Worm (Caenorhabditis elegans): ENCODE measurements around the gene C16E9.1.
A peak's percentile ranks its signal among the peaks of the same experiment; 100 is the strongest.

The C16E9.1 gene

ce11 chrX:6920132-6920531 lies 19.9 kb upstream of the C16E9.1 start:
- TF ChIP-seq unc-62 (GFP tag; optimal IDR thresholded peaks at IDR 0.05 in 1 of 2) (peak in 1 of 2 experiments; percentile 66), unc-62 (tag; optimal IDR thresholded peaks at IDR 0.05) (no peak), zip-11 (GFP tag; IDR thresholded peaks at IDR 0.05) (no peak)

- TF ChIP-seq nhr-28 (tag; optimal IDR thresholded peaks at IDR 0.05) (peak; percentile 54), mxl-3 (GFP tag; optimal IDR thresholded peaks at IDR 0.05) (peak; percentile 20), daf-16 (GFP tag; optimal IDR thresholded peaks at IDR 0.05) (no peak), daf-16 (tag; optimal IDR thresholded peaks at IDR 0.05) (peak; percentile 24), pqm-1 (tag; optimal IDR thresholded peaks at IDR 0.05) (peak; percentile 75), hlh-30 (tag; optimal IDR thresholded peaks at IDR 0.05; ENCODE audit: insufficient read depth) (no peak), lin-39 (tag; optimal IDR thresholded peaks at IDR 0.05) (no peak), dve-1 (tag; optimal IDR thresholded peaks at IDR 0.05; ENCODE audit: insufficient read depth) (peak; percentile 5), saeg-2 (GFP tag; IDR thresholded peaks at IDR 0.05) (no peak), dmd-6 (GFP tag; IDR thresholded peaks at IDR 0.05) (peak; percentile 34; the same call in 1 of the 2 replicates), hlh-11 (tag; optimal IDR thresholded peaks at IDR 0.05) (peak; percentile 47), aha-1 (tag) (peak; percentile 76), nhr-76 (tag; optimal IDR thresholded peaks at IDR 0.05) (no peak)
Measured at ce11 chrX:6924461-6924860, 15.6 kb upstream of the C16E9.1 start, which contains the start of gene otpl-3. Gene otpl-3 (minus strand): TSS chrX:6924764.

ce11 chrX:6926952-6927351 lies 13.1 kb upstream of the C16E9.1 start:
- TF ChIP-seq unc-62 (GFP tag; optimal IDR thresholded peaks at IDR 0.05 in 1 of 2) (peak in 1 of 2 experiments; percentile 70), unc-62 (tag; optimal IDR thresholded peaks at IDR 0.05) (no peak), aha-1 (tag) (peak; percentile 81), hlh-11 (tag; optimal IDR thresholded peaks at IDR 0.05) (peak; percentile 31), daf-16 (GFP tag; optimal IDR thresholded peaks at IDR 0.05) (no peak), daf-16 (tag; optimal IDR thresholded peaks at IDR 0.05) (peak; percentile 92), ZK337.2 (GFP tag; IDR thresholded peaks at IDR 0.05) (no peak), dve-1 (tag; optimal IDR thresholded peaks at IDR 0.05; ENCODE audit: insufficient read depth) (peak; percentile 61), nhr-41 (GFP tag; IDR thresholded peaks at IDR 0.05) (no peak), pqm-1 (tag; optimal IDR thresholded peaks at IDR 0.05) (peak; percentile 64)

ce11 chrX:6928578-6928977 lies 11.4 kb upstream of the C16E9.1 start, which contains the start of gene F14B8.5:
Gene F14B8.5 (minus strand): TSS chrX:6928704.
- TF ChIP-seq dve-1 (tag; optimal IDR thresholded peaks at IDR 0.05; ENCODE audit: insufficient read depth) (peak; percentile 1), hif-1 (tag; optimal IDR thresholded peaks at IDR 0.05) (no peak), hlh-11 (tag; optimal IDR thresholded peaks at IDR 0.05) (peak; percentile 45), dmd-6 (GFP tag; IDR thresholded peaks at IDR 0.05) (peak; percentile 22; the same call in 1 of the 2 replicates), pha-4 (GFP tag; IDR thresholded peaks at IDR 0.05) (no peak), pha-4 (tag; optimal IDR thresholded peaks at IDR 0.05) (no peak), nhr-28 (tag; optimal IDR thresholded peaks at IDR 0.05) (peak; percentile 11), aha-1 (tag) (peak; percentile 87), pqm-1 (tag; optimal IDR thresholded peaks at IDR 0.05) (peak; percentile 14), D1046.2 (GFP tag; IDR thresholded peaks at IDR 0.05) (no peak), daf-16 (GFP tag; optimal IDR thresholded peaks at IDR 0.05) (no peak), daf-16 (tag; optimal IDR thresholded peaks at IDR 0.05) (peak; percentile 46)

ce11 chrX:6932134-6932533 lies 7.9 kb upstream of the C16E9.1 start, which contains the start of gene F14B8.6:
Gene F14B8.6 (minus strand): TSS chrX:6932425.
- TF ChIP-seq nhr-77 (tag; optimal IDR thresholded peaks at IDR 0.05) = no peak
- no peak for TF ChIP-seq aly-2 (tag; optimal IDR thresholded peaks at IDR 0.05)
- peak; percentile 9 for TF ChIP-seq hlh-30 (tag; optimal IDR thresholded peaks at IDR 0.05; ENCODE audit: insufficient read depth)
- no peak for TF ChIP-seq lir-3 (tag; optimal IDR thresholded peaks at IDR 0.05)
- TF ChIP-seq dmd-6 (GFP tag; IDR thresholded peaks at IDR 0.05) = peak; percentile 84
- TF ChIP-seq zip-2 (tag; optimal IDR thresholded peaks at IDR 0.05) = no peak
- TF ChIP-seq snpc-4 (tag; optimal IDR thresholded peaks at IDR 0.05) = no peak
- TF ChIP-seq ztf-7 (tag; optimal IDR thresholded peaks at IDR 0.05) = no peak
- peak; percentile 36 for TF ChIP-seq dve-1 (tag; optimal IDR thresholded peaks at IDR 0.05; ENCODE audit: insufficient read depth)
- TF ChIP-seq hmg-1.1 (GFP tag; IDR thresholded peaks at IDR 0.05) = no peak
- TF ChIP-seq ztf-11 (tag; optimal IDR thresholded peaks at IDR 0.05) = no peak
- TF ChIP-seq nhr-6 (tag; optimal IDR thresholded peaks at IDR 0.05) = no peak
- no peak for TF ChIP-seq zfp-3 (GFP tag; conservative IDR thresholded peaks at IDR 0.05)
- no peak for TF ChIP-seq dpl-1 (GFP tag; optimal IDR thresholded peaks at IDR 0.05)
- no peak for TF ChIP-seq attf-4 (tag; optimal IDR thresholded peaks at IDR 0.05)
- no peak for TF ChIP-seq zfp-2 (tag; optimal IDR thresholded peaks at IDR 0.05)
- TF ChIP-seq nhr-10 (tag; optimal IDR thresholded peaks at IDR 0.05) = no peak
- no peak for TF ChIP-seq snpc-1.2 (GFP tag; IDR thresholded peaks at IDR 0.05)
- TF ChIP-seq ZK337.2 (GFP tag; IDR thresholded peaks at IDR 0.05) = no peak
- TF ChIP-seq Y105C5A.15 (GFP tag; IDR thresholded peaks at IDR 0.05) = no peak
- no peak for TF ChIP-seq ctbp-1 (GFP tag; IDR thresholded peaks at IDR 0.05)
- no peak for TF ChIP-seq ceh-32 (tag; optimal IDR thresholded peaks at IDR 0.05; ENCODE audit: poor library complexity)
- no peak for TF ChIP-seq spr-1 (tag; optimal IDR thresholded peaks at IDR 0.05)
- no peak for TF ChIP-seq arid-1 (GFP tag; conservative IDR thresholded peaks at IDR 0.05)
- TF ChIP-seq ZK546.5 (tag; optimal IDR thresholded peaks at IDR 0.05) = no peak
